Worm (Caenorhabditis elegans) whole organism, L4/young adult: Measurements from ENCODE around the gene clec-35.

ENCODE experiments used
- W03F9.2 ChIP-seq: fragments of 150-350 bp; optimal IDR thresholded peaks from 2 replicates; lab custom pipeline; 2014; ENCODE audit warnings: missing biosample characterization, missing genetic modification characterization
- dao-5 ChIP-seq: sonication (generic microtip); optimal IDR thresholded peaks from 2 replicates; lab custom pipeline; 2016; ENCODE audit warnings: missing genotype, missing genetic modification characterization, moderate library complexity, missing compliant biosample characterization
- him-1 ChIP-seq: sonication (generic microtip); optimal IDR thresholded peaks from 2 replicates; lab custom pipeline; 2016; ENCODE audit warnings: missing genotype, missing genetic modification reagents, missing genetic modification characterization, missing compliant biosample characterization

DNA sequence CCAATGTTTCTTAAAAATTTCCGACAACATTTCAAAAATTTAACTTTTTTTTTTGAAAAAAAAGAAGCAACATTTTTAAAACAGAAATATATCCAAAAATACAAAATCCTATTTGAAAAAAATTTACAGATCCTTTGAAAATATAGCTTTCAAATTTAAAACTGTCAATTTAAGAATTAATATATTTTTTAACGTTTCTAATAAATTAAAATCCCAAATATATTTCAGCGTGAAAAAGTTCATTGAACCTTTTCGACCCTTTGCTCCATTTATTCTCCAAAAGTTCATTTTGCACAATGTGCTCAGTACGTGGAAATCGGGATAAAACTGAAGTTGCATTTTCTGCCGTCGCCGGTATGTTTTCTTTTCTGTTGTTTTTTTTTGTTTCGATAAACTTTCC, 21.0 kb downstream of the clec-35 start, which contains the start of gene phy-3:
- TF ChIP-seq W03F9.2 (no peak), dao-5 (tag; lab: Kevin White, UChicago) (no peak), him-1 (tag; lab: Kevin White, UChicago) (no peak)
